Worm (Caenorhabditis elegans) whole organism, late embryonic: ENCODE results near the gene nhr-235.

Experiments used
- C08G9.2 ChIP-seq: sonication (generic microtip); optimal IDR thresholded peaks from 2 replicates; lab custom pipeline; 2016; ENCODE audit warnings: mild to moderate bottlenecking, missing genetic modification characterization, moderate library complexity, missing compliant biosample characterization
- C38D4.7 ChIP-seq: fragments of 200-800 bp; sonication (Bioruptor generic); optimal IDR thresholded peaks from 2 replicates; lab custom pipeline; 2018; ENCODE audit warnings: mild to moderate bottlenecking, missing genetic modification characterization, moderate library complexity, missing compliant biosample characterization
- ceh-31 ChIP-seq: sonication (generic microtip); optimal IDR thresholded peaks from 2 replicates; lab custom pipeline; 2016; ENCODE audit warnings: missing genetic modification characterization, missing compliant biosample characterization
- elt-2 ChIP-seq: sonication (generic microtip); optimal IDR thresholded peaks from 2 replicates; lab custom pipeline; 2016; ENCODE audit warnings: missing genetic modification reagents, missing genetic modification characterization, missing compliant biosample characterization
- ets-4 ChIP-seq: sonication (generic microtip); optimal IDR thresholded peaks from 2 replicates; lab custom pipeline; 2016; ENCODE audit warnings: missing genetic modification characterization, missing compliant biosample characterization
- hlh-8 ChIP-seq: sonication (generic microtip); optimal IDR thresholded peaks from 2 replicates; lab custom pipeline; 2016; ENCODE audit warnings: missing genotype, missing genetic modification characterization, missing compliant biosample characterization
- lin-11 ChIP-seq: fragments of 200-800 bp; sonication (Bioruptor generic); optimal IDR thresholded peaks from 2 replicates; lab custom pipeline; 2018; ENCODE audit warnings: mild to moderate bottlenecking, missing genetic modification characterization, missing compliant biosample characterization
- pha-4 ChIP-seq: fragments of 150-350 bp; optimal IDR thresholded peaks from 2 replicates; lab custom pipeline; 2018; ENCODE audit warnings: missing biosample characterization, missing genetic modification reagents, missing genetic modification characterization
- pqm-1 ChIP-seq: sonication (generic microtip); optimal IDR thresholded peaks from 2 replicates; lab custom pipeline; 2016; ENCODE audit warnings: missing genetic modification characterization, missing compliant biosample characterization
- unc-3 ChIP-seq, 2 experiments: fragments of 200-800 bp in 1 of 2; sonication (Bioruptor generic) in 1 of 2; sonication (generic microtip) in 1 of 2; conservative IDR thresholded peaks in 1 of 2; optimal IDR thresholded peaks in 1 of 2; 2 replicates each; pipeline versions ENCODE4 v1.3.6 to Lab custom; 2016 to 2022; ENCODE audit warnings: missing compliant biosample characterization in 2 of 2, missing genetic modification characterization in 2 of 2, missing genetic modification reagents in 1 of 2
- unc-86 ChIP-seq: sonication (generic microtip); optimal IDR thresholded peaks from 2 replicates; lab custom pipeline; 2016; ENCODE audit warnings: missing genetic modification characterization, missing compliant biosample characterization
- zip-5 ChIP-seq: sonication (generic microtip); optimal IDR thresholded peaks from 2 replicates; lab custom pipeline; 2016; ENCODE audit warnings: missing genetic modification characterization, missing compliant biosample characterization

- no peak for TF ChIP-seq pha-4 (tag; lab: Kevin White, UChicago)
- no peak for TF ChIP-seq elt-2
- TF ChIP-seq ets-4 (tag; lab: Kevin White, UChicago), result no peak
- no peak for TF ChIP-seq C08G9.2 (tag; lab: Kevin White, UChicago)
- TF ChIP-seq hlh-8 (tag; lab: Kevin White, UChicago), result no peak
- TF ChIP-seq pqm-1 (tag; lab: Kevin White, UChicago), result no peak
- TF ChIP-seq ceh-31, result no peak
- TF ChIP-seq C38D4.7 (GFP tag; lab: Kevin White, UChicago), result no peak
- TF ChIP-seq unc-86, result no peak
- TF ChIP-seq lin-11 (tag; lab: Kevin White, UChicago), result no peak
- no peak for TF ChIP-seq zip-5 (tag; lab: Kevin White, UChicago)
- no peak for TF ChIP-seq unc-3 (GFP tag; conservative IDR thresholded peaks at IDR 0.05; lab: Robert Waterston, UW)
- no peak for TF ChIP-seq unc-3 (tag; optimal IDR thresholded peaks at IDR 0.05; lab: Kevin White, UChicago)
Observed at ce11 chrII:12658409-12658808, 17.9 kb downstream of the nhr-235 start.
